Worm (Caenorhabditis elegans) whole organism, L4/young adult: Measurements from ENCODE around the gene EEED8.2.

Experiments used
- W03F9.2 ChIP-seq: fragments of 150-350 bp; optimal IDR thresholded peaks from 2 replicates; lab custom pipeline; 2014; ENCODE audit warnings: missing biosample characterization, missing genetic modification characterization
- dao-5 ChIP-seq: sonication (generic microtip); optimal IDR thresholded peaks from 2 replicates; lab custom pipeline; 2016; ENCODE audit warnings: missing genotype, missing genetic modification characterization, moderate library complexity, missing compliant biosample characterization
- him-1 ChIP-seq: sonication (generic microtip); optimal IDR thresholded peaks from 2 replicates; lab custom pipeline; 2016; ENCODE audit warnings: missing genotype, missing genetic modification reagents, missing genetic modification characterization, missing compliant biosample characterization

Gene EEED8.2

DNA sequence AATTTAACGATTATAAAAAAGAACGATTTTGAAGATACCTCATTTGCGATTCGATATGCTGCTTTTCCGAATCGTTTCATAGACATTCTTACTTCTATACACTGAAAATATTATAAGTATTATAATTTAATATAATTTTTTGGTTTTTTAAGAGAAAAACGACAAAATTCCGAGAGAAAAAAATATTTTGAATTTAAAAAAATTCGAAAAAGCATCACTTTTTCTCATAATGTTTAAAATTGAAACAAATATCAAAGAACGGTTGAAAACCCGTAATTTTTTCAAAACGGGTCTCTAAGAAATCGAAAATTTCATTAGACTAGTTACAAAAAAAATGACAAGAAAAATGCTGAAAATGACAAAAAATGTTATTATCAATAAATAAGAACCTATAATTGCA, 20.9 kb upstream of the EEED8.2 start, which contains the start of gene pink-1:
pink-1 (minus strand) TSS at position 101 of the 400 bp plus-strand sequence.
- TF ChIP-seq him-1 (tag; lab: Kevin White, UChicago) (no peak), dao-5 (no peak), W03F9.2 (tag; lab: Kevin White, UChicago) (no peak)

DNA sequence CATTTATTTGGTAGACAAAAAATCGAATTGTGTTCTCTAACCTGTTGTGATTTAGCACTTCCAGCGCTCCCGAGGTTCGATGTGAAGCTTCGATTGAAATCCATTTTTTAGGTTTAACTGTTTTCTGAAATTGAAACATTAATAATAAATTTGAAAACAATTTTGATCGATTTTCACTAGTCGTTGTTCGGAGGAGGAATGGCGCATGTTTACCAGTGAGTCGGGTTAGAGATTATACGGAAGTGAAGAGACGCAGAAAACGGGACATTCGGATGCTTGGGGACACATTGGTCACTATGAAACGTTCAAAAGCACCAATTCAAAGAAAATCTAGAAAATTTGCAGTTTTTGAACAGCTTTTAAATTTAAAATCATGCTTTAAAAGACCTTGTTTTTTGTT, 17.7 kb upstream of the EEED8.2 start, which contains the start of gene fbxl-3:
fbxl-3 (minus strand) TSS at position 124 of the 400 bp plus-strand sequence.
- no peak for TF ChIP-seq dao-5
- no peak for TF ChIP-seq him-1 (tag; lab: Kevin White, UChicago)

DNA sequence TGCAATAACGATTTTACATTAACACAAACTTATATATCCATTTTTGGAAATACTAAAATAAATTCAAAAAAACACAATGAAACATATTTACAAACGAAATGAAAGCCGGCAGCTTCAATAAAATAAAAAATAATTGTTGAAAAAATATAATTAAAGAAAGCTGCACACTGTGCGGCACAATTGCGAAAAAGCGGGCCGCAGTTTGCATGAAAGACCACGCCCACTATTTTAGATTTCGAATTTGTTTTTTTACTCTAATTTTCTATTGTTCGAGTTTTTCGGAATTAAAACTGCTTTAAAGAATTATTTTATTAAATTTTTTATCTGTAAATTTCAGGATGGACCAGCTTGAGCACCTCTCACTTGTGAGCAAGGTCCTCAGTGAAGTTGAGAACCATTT, 17.3 kb upstream of the EEED8.2 start, which contains the start of gene mog-5:
mog-5 (plus strand) TSS at position 338 of the 400 bp plus-strand sequence.
- TF ChIP-seq him-1 (tag; lab: Kevin White, UChicago) (no peak), W03F9.2 (tag; lab: Kevin White, UChicago) (no peak), dao-5 (no peak)

DNA sequence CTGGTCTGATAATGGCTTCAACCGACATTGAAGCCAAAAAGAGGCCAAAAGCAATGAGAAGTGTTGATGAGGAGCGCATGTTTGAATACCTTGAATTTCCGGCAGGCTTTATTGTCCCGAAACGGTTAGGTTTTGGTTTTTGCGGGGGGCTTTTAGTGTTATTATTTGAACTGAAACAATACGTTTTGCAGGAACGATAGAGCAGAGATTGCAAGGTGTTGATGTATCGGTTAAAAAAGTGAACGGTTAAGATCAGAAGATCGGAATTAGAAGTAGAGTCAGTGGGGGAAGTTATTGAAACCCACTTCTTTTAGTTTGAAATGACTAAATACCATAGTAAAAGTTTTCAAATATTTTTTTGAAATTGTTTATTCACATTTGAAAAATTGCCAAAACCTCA, 9.0 kb upstream of the EEED8.2 start, which contains the start of gene clec-141:
clec-141 (minus strand) TSS at position 101 of the 400 bp plus-strand sequence.
- TF ChIP-seq dao-5: no peak
- no peak for TF ChIP-seq him-1 (tag; lab: Kevin White, UChicago)
- TF ChIP-seq W03F9.2 (tag; lab: Kevin White, UChicago): no peak

DNA sequence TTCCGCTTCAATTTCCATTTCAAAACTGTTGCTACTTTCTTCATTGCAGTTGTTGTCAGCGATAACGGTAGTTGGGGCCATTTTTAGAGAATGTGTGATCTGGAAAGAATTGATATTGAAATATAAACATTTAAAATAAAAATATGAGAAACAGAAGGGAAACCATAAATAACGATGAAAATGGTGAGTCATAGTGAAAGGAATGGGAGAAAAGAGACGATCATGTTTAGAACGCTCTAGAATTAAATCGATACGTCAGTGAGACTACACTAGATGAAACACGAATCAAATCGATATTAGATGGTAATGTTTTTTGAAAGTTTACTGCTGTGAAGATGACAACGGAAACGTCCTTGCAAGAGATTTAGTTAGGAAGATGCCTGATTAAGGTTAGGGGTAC, 7.6 kb upstream of the EEED8.2 start, which contains the start of the genes EEED8.12 and EEED8.4:
EEED8.12 (minus strand) TSS at position 101 of the 400 bp plus-strand sequence.
EEED8.4 (plus strand) TSS at position 396 of the 400 bp plus-strand sequence.
- TF ChIP-seq W03F9.2 (tag; lab: Kevin White, UChicago) (no peak), dao-5 (no peak), him-1 (tag; lab: Kevin White, UChicago) (no peak)

DNA sequence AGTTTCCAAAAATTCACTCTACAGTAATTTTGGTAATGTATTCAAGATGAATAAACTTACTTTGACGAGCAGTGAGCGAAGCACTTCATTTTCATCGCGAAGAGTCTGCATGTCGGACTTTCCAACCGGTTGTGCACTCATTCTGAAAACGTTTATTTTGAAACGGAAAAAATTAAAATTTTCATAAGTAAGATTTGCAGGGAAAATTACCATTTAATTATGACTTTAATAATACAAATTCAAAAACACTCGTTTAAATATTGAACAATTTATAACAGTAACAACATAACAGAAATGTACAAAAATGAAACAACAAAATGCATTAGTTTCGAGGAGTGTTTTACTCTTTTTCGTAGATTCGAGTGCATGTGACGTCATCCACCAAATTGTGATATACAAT, 4.0 kb upstream of the EEED8.2 start, which contains the start of the genes EEED8.13 and EEED8.18:
EEED8.13 (minus strand) TSS at position 101 of the 400 bp plus-strand sequence.
EEED8.18 (minus strand) TSS at position 144 of the 400 bp plus-strand sequence.
- TF ChIP-seq W03F9.2 (tag; lab: Kevin White, UChicago) (no peak), dao-5 (no peak), him-1 (tag; lab: Kevin White, UChicago) (no peak)

DNA sequence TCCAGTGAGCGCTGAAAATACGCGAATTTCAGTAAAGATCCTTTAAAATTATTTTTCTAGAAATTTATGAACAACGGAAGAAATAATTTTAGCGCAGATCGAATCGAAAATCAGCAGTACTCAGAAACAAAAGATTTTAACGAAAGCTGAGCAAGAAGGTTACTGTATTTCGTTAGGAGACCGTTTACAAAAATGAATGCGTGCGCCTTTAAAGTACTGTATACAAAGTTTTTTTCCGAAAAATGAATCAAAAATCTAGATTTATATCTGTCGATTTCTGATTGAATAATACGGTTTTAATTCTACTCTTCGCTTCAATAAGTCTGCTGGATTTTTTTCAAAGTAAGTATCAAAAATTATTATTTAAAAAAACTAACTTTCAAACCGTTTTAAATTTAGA, 2.5 kb upstream of the EEED8.2 start, which contains the start of the genes EEED8.14 and EEED8.3:
EEED8.14 (minus strand) TSS at position 13 of the 400 bp plus-strand sequence.
EEED8.3 (plus strand) TSS at position 237 of the 400 bp plus-strand sequence.
- no peak for TF ChIP-seq W03F9.2 (tag; lab: Kevin White, UChicago)
- TF ChIP-seq dao-5: no peak
- no peak for TF ChIP-seq him-1 (tag; lab: Kevin White, UChicago)

DNA sequence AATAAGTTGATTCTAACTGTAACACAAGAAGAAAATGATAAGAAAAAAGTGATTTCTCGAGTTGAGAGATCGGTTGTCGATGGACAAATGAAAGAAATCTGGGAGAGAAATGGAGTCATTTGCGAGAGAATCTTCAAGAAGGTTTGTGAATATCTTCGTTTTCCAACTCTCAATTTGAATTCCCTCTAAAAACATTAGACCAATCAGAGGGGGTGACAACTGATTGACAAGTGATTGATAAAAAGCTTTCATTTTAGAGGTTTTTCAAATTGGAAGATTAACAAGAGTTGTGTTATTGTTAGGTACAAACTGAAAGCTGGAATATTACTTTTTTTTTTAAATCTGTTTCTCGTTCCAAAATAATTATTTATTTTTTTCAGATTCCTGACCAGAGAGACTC, 1.4 kb downstream of the EEED8.2 start:
- TF ChIP-seq dao-5 (no peak), W03F9.2 (tag; lab: Kevin White, UChicago) (no peak), him-1 (tag; lab: Kevin White, UChicago) (no peak)

DNA sequence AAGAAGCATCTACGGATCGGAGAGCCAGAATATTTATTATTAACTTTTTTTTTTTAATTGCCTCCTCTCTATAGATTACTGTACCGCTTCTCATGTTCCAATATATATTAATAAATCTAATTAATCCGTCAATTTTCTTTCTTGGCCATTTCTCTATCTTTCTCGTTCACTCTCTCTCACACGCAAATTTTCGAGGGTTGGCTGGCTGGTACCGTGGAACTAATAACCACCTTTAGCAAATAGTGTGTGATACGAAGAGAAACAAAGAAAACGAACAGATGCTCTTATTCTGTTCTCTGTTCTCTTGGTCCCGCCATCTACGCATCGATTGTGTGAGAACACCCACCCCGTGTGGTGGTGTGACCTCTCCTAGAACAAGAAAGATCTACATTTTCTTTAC, 1.8 kb downstream of the EEED8.2 start:
- TF ChIP-seq him-1 (tag; lab: Kevin White, UChicago): no peak
- no peak for TF ChIP-seq dao-5
- no peak for TF ChIP-seq W03F9.2 (tag; lab: Kevin White, UChicago)

DNA sequence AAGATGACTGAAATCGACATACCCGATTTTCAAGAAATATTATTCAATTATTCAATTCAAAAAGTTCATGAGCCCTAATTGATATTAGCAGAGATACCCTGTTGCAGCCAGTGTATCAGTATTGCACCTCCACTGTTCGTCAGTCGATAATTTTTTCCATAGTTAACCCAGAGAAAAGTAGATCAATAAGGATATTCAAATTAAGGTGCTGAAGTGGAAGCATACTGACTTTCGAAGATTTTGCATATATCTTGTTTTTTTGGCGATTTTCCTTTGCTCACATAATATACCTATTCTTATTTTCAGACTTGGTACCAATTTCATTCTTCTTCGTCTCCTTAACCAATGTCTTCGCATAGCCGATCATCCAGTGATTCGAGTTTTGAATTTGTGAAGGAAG, 2.4 kb downstream of the EEED8.2 start, which contains the start of gene EEED8.15:
EEED8.15 (plus strand) TSS at position 301 of the 400 bp plus-strand sequence.
- TF ChIP-seq dao-5 (no peak), W03F9.2 (tag; lab: Kevin White, UChicago) (no peak), him-1 (tag; lab: Kevin White, UChicago) (no peak)

DNA sequence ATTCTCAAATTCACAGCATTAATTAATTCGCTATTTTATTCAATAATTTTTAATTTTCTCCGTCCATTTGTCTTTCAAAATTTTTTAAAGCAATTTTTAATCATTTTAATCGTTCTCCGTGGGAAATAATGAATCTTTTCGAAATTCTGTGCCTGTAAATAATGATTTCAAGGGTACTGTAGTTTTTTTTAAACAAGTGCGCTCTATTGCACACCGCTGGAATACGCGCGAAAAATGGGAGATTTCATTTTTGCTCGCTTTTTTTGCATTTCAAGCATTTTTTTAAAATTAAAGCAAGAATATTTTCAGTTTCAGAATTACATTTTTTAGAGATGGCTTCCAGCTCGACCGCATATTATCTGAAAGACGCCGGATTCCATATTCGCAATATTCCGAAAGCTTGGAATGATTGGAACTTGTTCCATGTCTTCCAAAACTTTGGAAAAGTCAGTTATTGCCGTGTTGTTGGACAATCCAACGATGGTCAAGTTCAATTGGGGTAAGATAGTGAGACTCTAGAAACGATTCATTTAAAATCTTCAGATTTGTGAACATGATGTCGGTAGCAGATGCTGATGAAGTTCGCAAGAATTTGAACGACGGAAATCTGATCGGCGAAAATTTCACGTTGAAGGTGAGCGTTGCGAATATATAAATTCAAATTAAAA, 4.6 kb downstream of the EEED8.2 start, which contains the start of gene tofu-6:
tofu-6 (plus strand) TSS at position 302 of the 668 bp plus-strand sequence.
- TF ChIP-seq W03F9.2 (tag; lab: Kevin White, UChicago) (no peak), dao-5 (no peak), him-1 (tag; lab: Kevin White, UChicago) (no peak)

DNA sequence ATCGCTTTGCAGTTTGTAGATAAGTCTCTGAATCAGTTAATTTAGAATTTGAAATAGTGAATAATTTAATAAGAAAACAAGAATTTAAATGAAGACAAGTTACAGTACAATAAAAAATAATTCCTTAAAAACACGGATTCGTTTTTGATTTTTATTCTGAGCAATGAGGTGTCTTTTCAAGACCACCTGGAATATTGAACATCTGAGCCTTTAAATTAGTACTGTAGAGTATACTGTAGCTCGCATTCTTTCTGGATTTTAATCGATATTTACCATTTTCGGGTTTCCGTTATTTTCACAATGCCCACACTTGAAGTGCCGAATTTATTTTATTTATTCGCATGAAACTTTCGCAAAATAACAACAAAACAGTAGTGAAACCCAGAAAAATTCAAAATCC, 7.3 kb downstream of the EEED8.2 start, which contains the start of gene F07F6.7:
F07F6.7 (minus strand) TSS at position 27 of the 400 bp plus-strand sequence.
- TF ChIP-seq dao-5 (no peak), him-1 (tag; lab: Kevin White, UChicago) (no peak), W03F9.2 (tag; lab: Kevin White, UChicago) (no peak)

DNA sequence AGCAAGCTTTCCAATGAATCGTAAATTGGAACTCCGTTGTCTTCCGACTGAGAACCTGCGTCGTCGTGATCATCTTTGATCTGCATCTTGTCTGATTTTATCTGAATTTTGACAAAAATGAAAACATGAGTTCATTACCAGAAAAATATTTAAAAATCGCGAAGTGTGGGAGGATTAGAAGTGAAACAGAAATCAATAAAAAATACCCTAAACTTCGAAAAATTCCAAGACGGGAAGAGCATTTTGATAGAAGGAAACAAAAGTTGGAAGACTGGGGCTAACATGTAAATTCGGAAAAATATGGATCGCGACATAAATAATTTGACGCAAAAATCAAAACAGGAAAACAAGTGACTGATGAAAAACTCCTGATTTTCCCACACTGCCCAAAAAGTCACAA, 9.1 kb downstream of the EEED8.2 start, which contains the start of gene F07F6.8:
F07F6.8 (minus strand) TSS at position 101 of the 400 bp plus-strand sequence.
- TF ChIP-seq him-1 (tag; lab: Kevin White, UChicago): no peak
- TF ChIP-seq dao-5: no peak
- no peak for TF ChIP-seq W03F9.2 (tag; lab: Kevin White, UChicago)

DNA sequence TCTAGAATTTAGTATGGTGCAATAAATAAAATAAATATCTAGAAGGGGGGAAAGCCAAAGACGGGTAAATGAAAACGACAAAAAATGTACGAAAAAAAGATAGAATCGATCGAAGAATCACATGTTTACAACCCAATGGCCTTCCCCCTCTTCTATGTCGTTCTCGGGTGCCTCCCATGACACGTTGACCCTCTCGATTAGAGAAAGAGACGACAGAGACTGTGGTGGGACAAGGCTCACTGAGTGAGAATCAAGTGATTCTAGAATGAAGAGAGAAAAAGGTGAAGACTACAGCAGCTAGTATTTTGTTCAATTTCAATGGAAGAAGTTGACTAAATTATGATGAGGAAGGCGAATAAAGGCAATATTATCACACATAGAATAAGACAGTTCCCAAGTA, 9.5 kb downstream of the EEED8.2 start:
- no peak for TF ChIP-seq W03F9.2 (tag; lab: Kevin White, UChicago)
